Worm (Caenorhabditis elegans) whole organism, L1 larva: ENCODE results near the gene cyp-25A3.

ENCODE experiments used
- C04F5.9 ChIP-seq: sonication (generic microtip); optimal IDR thresholded peaks from 2 replicates; lab custom pipeline; 2016; ENCODE audit warnings: missing genetic modification characterization, missing compliant biosample characterization
- Y116A8C.19 ChIP-seq: sonication (generic microtip); optimal IDR thresholded peaks from 2 replicates; lab custom pipeline; 2016; ENCODE audit warnings: missing compliant biosample characterization, missing genetic modification characterization, borderline replicate concordance
- aha-1 ChIP-seq: fragments of 150-350 bp; optimal IDR thresholded peaks from 2 replicates; lab custom pipeline; 2014; ENCODE audit warnings: missing biosample characterization, missing genetic modification characterization
- alr-1 ChIP-seq: fragments of 200-800 bp; sonication (Bioruptor generic); optimal IDR thresholded peaks from 2 replicates; lab custom pipeline; 2018; ENCODE audit warnings: borderline replicate concordance, mild to moderate bottlenecking, missing genetic modification characterization, missing compliant biosample characterization
- blmp-1 ChIP-seq: fragments of 150-350 bp; optimal IDR thresholded peaks from 2 replicates; lab custom pipeline; 2014; ENCODE audit warnings: missing biosample characterization, missing genetic modification characterization
- ceh-82 ChIP-seq, 3 experiments: fragments of 150-350 bp in 1 of 3; sonication (generic microtip) in 2 of 3; optimal IDR thresholded peaks; 2 replicates each; lab custom pipeline; 2014 to 2017; ENCODE audit warnings: missing biosample characterization in 3 of 3, missing genetic modification characterization in 3 of 3
- ceh-90 ChIP-seq: sonication (generic microtip); optimal IDR thresholded peaks from 2 replicates; lab custom pipeline; 2016; ENCODE audit warnings: missing genetic modification characterization, missing compliant biosample characterization
- dpl-1 ChIP-seq, 3 experiments: fragments of 150-350 bp in 2 of 3; sonication (generic microtip) in 1 of 3; optimal IDR thresholded peaks; 2 replicates each; lab custom pipeline; 2014 to 2017; ENCODE audit warnings: missing biosample characterization in 3 of 3, missing genetic modification characterization in 3 of 3, missing genetic modification reagents in 3 of 3
- dsc-1 ChIP-seq: sonication (generic microtip); optimal IDR thresholded peaks from 2 replicates; lab custom pipeline; 2016; ENCODE audit warnings: mild to moderate bottlenecking, missing genetic modification characterization, missing compliant biosample characterization
- efl-1 ChIP-seq, 4 experiments: fragments of 150-350 bp; optimal IDR thresholded peaks in 3 of 4; peaks in 1 of 4; 1 replicate in 1 of 4; 2 replicates in 3 of 4; lab custom pipeline; 2014; ENCODE audit warnings: missing biosample characterization in 2 of 4, missing genetic modification characterization in 2 of 4, missing genetic modification reagents in 2 of 4
- egl-27 ChIP-seq, 2 experiments: fragments of 150-350 bp in 1 of 2; sonication (generic microtip); optimal IDR thresholded peaks; 3 replicates each; lab custom pipeline; 2017 to 2018; ENCODE audit warnings: missing biosample characterization in 2 of 2, missing genetic modification characterization in 2 of 2, missing genetic modification reagents in 2 of 2
- elt-2 ChIP-seq: sonication (generic microtip); optimal IDR thresholded peaks from 2 replicates; lab custom pipeline; 2016; ENCODE audit warnings: missing genetic modification characterization, mild to moderate bottlenecking, inconsistent platforms, missing compliant biosample characterization, missing genetic modification reagents
- hpl-2 ChIP-seq: fragments of 150-350 bp; optimal IDR thresholded peaks from 2 replicates; lab custom pipeline; 2014; ENCODE audit warnings: missing biosample characterization, missing genetic modification reagents, missing genetic modification characterization
- jun-1 ChIP-seq: fragments of 150-350 bp; optimal IDR thresholded peaks from 2 replicates; lab custom pipeline; 2014; ENCODE audit warnings: missing biosample characterization, missing genetic modification reagents, missing genetic modification characterization
- lin-14 ChIP-seq: fragments of 200-800 bp; sonication (Bioruptor generic); optimal IDR thresholded peaks from 2 replicates; lab custom pipeline; 2018; ENCODE audit warnings: mild to moderate bottlenecking, missing genetic modification characterization, moderate library complexity, missing compliant biosample characterization
- lin-15B ChIP-seq: fragments of 150-350 bp; sonication (generic microtip); optimal IDR thresholded peaks from 3 replicates; lab custom pipeline; 2014; ENCODE audit warnings: missing biosample characterization, missing genetic modification characterization
- lin-35 ChIP-seq, 2 experiments: fragments of 150-350 bp; optimal IDR thresholded peaks; 2 replicates each; lab custom pipeline; 2014; ENCODE audit warnings: missing biosample characterization in 2 of 2, missing genetic modification characterization in 2 of 2, missing genetic modification reagents in 2 of 2
- lsy-2 ChIP-seq, 2 experiments: fragments of 150-350 bp; optimal IDR thresholded peaks; 2 replicates each; lab custom pipeline; 2014; ENCODE audit warnings: missing biosample characterization in 2 of 2, missing genetic modification characterization in 2 of 2
- mdl-1 ChIP-seq, 2 experiments: fragments of 150-350 bp; optimal IDR thresholded peaks; 2 replicates each; lab custom pipeline; 2014 to 2017; ENCODE audit warnings: missing biosample characterization in 2 of 2, missing genetic modification characterization in 2 of 2, inconsistent platforms in 1 of 2
- nhr-11 ChIP-seq: fragments of 150-350 bp; optimal IDR thresholded peaks from 2 replicates; lab custom pipeline; 2014; ENCODE audit warnings: missing biosample characterization, missing genetic modification characterization
- nhr-12 ChIP-seq: sonication (generic microtip); optimal IDR thresholded peaks from 2 replicates; lab custom pipeline; 2017; ENCODE audit warnings: missing biosample characterization, missing genetic modification characterization
- nhr-19 ChIP-seq: fragments of 200-800 bp; sonication (Bioruptor generic); conservative IDR thresholded peaks from 2 replicates; pipeline ENCODE4 v1.3.6; 2022; ENCODE audit warnings: missing genetic modification characterization, missing compliant biosample characterization
- nhr-20 ChIP-seq: sonication (generic microtip); optimal IDR thresholded peaks from 2 replicates; lab custom pipeline; 2016; ENCODE audit warnings: mild to moderate bottlenecking, missing genetic modification characterization, missing compliant biosample characterization
- nhr-47 ChIP-seq: sonication (generic microtip); optimal IDR thresholded peaks from 2 replicates; lab custom pipeline; 2016; ENCODE audit warnings: mild to moderate bottlenecking, missing genetic modification characterization, moderate library complexity, missing compliant biosample characterization
- nhr-77 ChIP-seq: fragments of 150-350 bp; optimal IDR thresholded peaks from 2 replicates; lab custom pipeline; 2014; ENCODE audit warnings: missing biosample characterization, missing genetic modification characterization
- nhr-84 ChIP-seq: sonication (generic microtip); optimal IDR thresholded peaks from 2 replicates; lab custom pipeline; 2017; ENCODE audit warnings: missing biosample characterization, missing genetic modification characterization
- nhr-85 ChIP-seq: sonication (generic microtip); peaks from one replicate; lab custom pipeline; 2016; ENCODE audit warnings: missing genetic modification characterization, inconsistent platforms, missing compliant biosample characterization
- pag-3 ChIP-seq: sonication (generic microtip); optimal IDR thresholded peaks from 2 replicates; lab custom pipeline; 2017; ENCODE audit warnings: missing genetic modification characterization, mild to moderate bottlenecking, missing compliant biosample characterization, antibody characterized with exemption, borderline replicate concordance; ENCODE audit not compliant: insufficient read depth
- pqm-1 ChIP-seq: sonication (generic microtip); optimal IDR thresholded peaks from 3 replicates; lab custom pipeline; 2017; ENCODE audit warnings: missing biosample characterization, missing genetic modification characterization
- skn-1 ChIP-seq: fragments of 150-350 bp; optimal IDR thresholded peaks from 2 replicates; lab custom pipeline; 2014; ENCODE audit warnings: missing biosample characterization, missing genetic modification characterization
- snu-23 ChIP-seq: sonication (generic microtip); optimal IDR thresholded peaks from 2 replicates; lab custom pipeline; 2016; ENCODE audit warnings: missing genetic modification characterization, missing compliant biosample characterization
- swsn-7 ChIP-seq: sonication (generic microtip); optimal IDR thresholded peaks from 2 replicates; lab custom pipeline; 2016; ENCODE audit warnings: missing genetic modification characterization, missing compliant biosample characterization
- xbp-1 ChIP-seq: sonication (generic microtip); optimal IDR thresholded peaks from 2 replicates; lab custom pipeline; 2016; ENCODE audit warnings: missing genetic modification characterization, missing compliant biosample characterization
- zag-1 ChIP-seq: fragments of 150-350 bp; optimal IDR thresholded peaks from 2 replicates; lab custom pipeline; 2014; ENCODE audit warnings: missing biosample characterization, missing genetic modification characterization
- zip-4 ChIP-seq: fragments of 200-800 bp; sonication (Bioruptor generic); optimal IDR thresholded peaks from 2 replicates; lab custom pipeline; 2018; ENCODE audit warnings: mild to moderate bottlenecking, missing genetic modification characterization, moderate library complexity, missing compliant biosample characterization

The cyp-25A3 gene

DNA sequence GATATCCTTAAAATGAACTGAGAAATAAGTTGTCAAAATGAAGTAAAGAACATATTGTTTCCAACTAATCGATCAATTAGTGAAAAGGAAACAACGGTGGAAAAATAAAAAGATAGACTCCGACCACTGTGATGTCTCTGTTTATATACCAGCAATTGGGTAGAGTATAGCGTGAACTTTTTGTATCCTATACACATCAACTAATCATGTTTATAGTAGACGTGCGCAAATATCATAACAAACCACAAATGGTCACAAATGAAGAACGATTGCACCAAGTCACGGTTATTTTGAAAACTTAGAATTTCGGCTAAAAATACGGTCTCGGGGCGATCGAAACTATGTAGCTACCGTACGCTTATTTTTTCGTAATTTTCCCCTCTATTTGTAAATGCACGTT, at the start of gene cyp-25A3:
TSS of gene cyp-25A3 (minus strand) at position 101 of the 400 bp plus-strand sequence.
- peak; percentile 15 for TF ChIP-seq blmp-1
- TF ChIP-seq egl-27 (tag; optimal IDR thresholded peaks at IDR 0.05; lab: Kevin White, UChicago): no peak

DNA sequence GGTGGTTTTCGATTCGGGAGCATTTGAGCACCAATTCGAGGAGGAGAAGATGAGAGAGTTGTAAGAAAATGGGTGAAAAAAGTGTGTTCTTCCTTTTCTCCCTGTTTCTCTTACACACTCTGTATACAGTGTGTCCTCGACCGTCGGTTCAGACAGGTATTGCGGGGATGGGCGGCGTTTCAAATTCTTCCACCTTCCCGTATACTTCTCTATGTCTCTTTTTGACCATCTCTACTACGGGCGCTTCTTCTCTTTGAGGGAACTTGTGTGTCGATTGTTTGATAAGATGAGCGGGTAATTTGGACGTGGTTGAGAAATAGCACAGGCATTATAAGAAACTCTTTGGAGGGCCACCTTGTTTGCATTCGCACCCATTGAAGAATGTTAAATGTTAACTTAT, 48.1 kb upstream of the cyp-25A3 start:
- TF ChIP-seq pqm-1 (tag; lab: Kevin White, UChicago) (peak; percentile 59), C04F5.9 (tag; lab: Kevin White, UChicago) (no peak), nhr-20 (peak; percentile 24), xbp-1 (tag; lab: Kevin White, UChicago) (no peak), efl-1 (optimal IDR thresholded peaks at IDR 0.05; lab: Kevin White, UChicago) (no peak), efl-1 (GFP tag; optimal IDR thresholded peaks at IDR 0.05 in 1 of 2; lab: Kevin White, UChicago) (peak; percentile 48 to 94), lin-15B (tag; lab: Kevin White, UChicago) (peak; percentile 57), jun-1 (tag; lab: Kevin White, UChicago) (peak; percentile 15), snu-23 (GFP tag; lab: Kevin White, UChicago) (no peak), lin-14 (GFP tag; lab: Kevin White, UChicago) (peak; percentile 58), ceh-82 (tag; optimal IDR thresholded peaks at IDR 0.05; lab: Kevin White, UChicago) (peak in 1 of 3 experiments; percentile 12), nhr-77 (peak; percentile 10), lin-35 (GFP tag; optimal IDR thresholded peaks at IDR 0.05; lab: Kevin White, UChicago) (peak; percentile 44 to 50), lsy-2 (tag; optimal IDR thresholded peaks at IDR 0.05; lab: Kevin White, UChicago) (peak in 1 of 2 experiments; percentile 35), hpl-2 (no peak), blmp-1 (peak; percentile 37), egl-27 (tag; optimal IDR thresholded peaks at IDR 0.05; lab: Kevin White, UChicago) (no peak), elt-2 (tag; lab: Kevin White, UChicago) (peak; percentile 29), dpl-1 (GFP tag; optimal IDR thresholded peaks at IDR 0.05; lab: Kevin White, UChicago) (peak in 1 of 3 experiments; percentile 49)

- TF ChIP-seq jun-1 (tag; lab: Kevin White, UChicago) (no peak), ceh-90 (tag; lab: Kevin White, UChicago) (no peak), egl-27 (tag; optimal IDR thresholded peaks at IDR 0.05; lab: Kevin White, UChicago) (no peak), swsn-7 (tag; lab: Kevin White, UChicago) (no peak), pag-3 (no peak), nhr-19 (no peak), mdl-1 (tag; optimal IDR thresholded peaks at IDR 0.05; lab: Kevin White, UChicago) (no peak), zag-1 (peak; percentile 7), nhr-47 (tag; lab: Kevin White, UChicago) (no peak), Y116A8C.19 (tag; lab: Kevin White, UChicago) (no peak), pqm-1 (tag; lab: Kevin White, UChicago) (no peak), lin-14 (GFP tag; lab: Kevin White, UChicago) (peak; percentile 62), nhr-84 (no peak), hpl-2 (no peak), aha-1 (no peak), nhr-11 (tag; lab: Kevin White, UChicago) (no peak), zip-4 (GFP tag; lab: Kevin White, UChicago) (no peak), snu-23 (GFP tag; lab: Kevin White, UChicago) (no peak), nhr-12 (tag; lab: Kevin White, UChicago) (no peak), blmp-1 (no peak), skn-1 (tag; lab: Kevin White, UChicago) (no peak), alr-1 (no peak), dsc-1 (peak; percentile 68)
These were observed 43.6 kb upstream of the cyp-25A3 start for ce11 chrIII:3883146-3883545.

ce11 chrIII:3878986-3879756, 39.6 kb upstream of the cyp-25A3 start:
- TF ChIP-seq skn-1 (tag; lab: Kevin White, UChicago) (peak; percentile 79), dsc-1 (no peak), nhr-85 (peak; percentile 54), efl-1 (optimal IDR thresholded peaks at IDR 0.05; lab: Kevin White, UChicago) (no peak), efl-1 (GFP tag; optimal IDR thresholded peaks at IDR 0.05 in 1 of 2; lab: Kevin White, UChicago) (peak in 1 of 2 experiments; percentile 87), lin-14 (GFP tag; lab: Kevin White, UChicago) (no peak)
